Fruit fly (Drosophila melanogaster) whole organism, adult: ENCODE data around the gene bru3.

Experiments
- CG11617 ChIP-seq: fragments of 200-800 bp; sonication (Bioruptor generic); optimal IDR thresholded peaks from 2 replicates; lab custom pipeline; 2017; ENCODE audit warnings: mild to moderate bottlenecking, missing biosample characterization, missing genetic modification reagents, missing genetic modification characterization
- CG12768 ChIP-seq: fragments of 200-800 bp; sonication (Bioruptor generic); optimal IDR thresholded peaks from 2 replicates; lab custom pipeline; 2017; ENCODE audit warnings: missing biosample characterization, missing genetic modification characterization, mild to moderate bottlenecking, moderate library complexity, missing genetic modification reagents
- CG14711 ChIP-seq: fragments of 200-800 bp; sonication (Bioruptor generic); optimal IDR thresholded peaks from 2 replicates; lab custom pipeline; 2018; ENCODE audit warnings: missing biosample characterization, mild to moderate bottlenecking, missing genetic modification characterization, moderate library complexity
- CG1620 ChIP-seq: fragments of 200-800 bp; sonication (Bioruptor generic); optimal IDR thresholded peaks from 2 replicates; lab custom pipeline; 2016; ENCODE audit warnings: missing biosample characterization, missing genetic modification characterization
- CG33017 ChIP-seq: fragments of 200-800 bp; sonication (Bioruptor generic); optimal IDR thresholded peaks from 2 replicates; lab custom pipeline; 2018; ENCODE audit warnings: missing biosample characterization, mild to moderate bottlenecking, missing genetic modification characterization, moderate library complexity
- CG5204 ChIP-seq: fragments of 200-800 bp; sonication (Bioruptor generic); optimal IDR thresholded peaks from 2 replicates; lab custom pipeline; 2016; ENCODE audit warnings: missing biosample characterization, missing genetic modification characterization
- CG7045 ChIP-seq: fragments of 200-800 bp; sonication (Bioruptor generic); optimal IDR thresholded peaks from 2 replicates; lab custom pipeline; 2017; ENCODE audit warnings: missing biosample characterization, mild to moderate bottlenecking, missing genetic modification characterization
- CG7101 ChIP-seq: fragments of 200-800 bp; sonication (Bioruptor generic); optimal IDR thresholded peaks from 2 replicates; lab custom pipeline; 2018; ENCODE audit warnings: missing biosample characterization, mild to moderate bottlenecking, missing genetic modification characterization, moderate library complexity
- Clk ChIP-seq: fragments of 200-800 bp; sonication (Bioruptor generic); optimal IDR thresholded peaks from 2 replicates; lab custom pipeline; 2017; ENCODE audit warnings: missing biosample characterization, missing genetic modification characterization
- Crg-1 ChIP-seq: fragments of 200-800 bp; sonication (Bioruptor generic); optimal IDR thresholded peaks from 2 replicates; lab custom pipeline; 2016; ENCODE audit warnings: missing biosample characterization, missing genetic modification characterization
- Hr96 ChIP-seq: fragments of 200-800 bp; sonication (Bioruptor generic); optimal IDR thresholded peaks from 2 replicates; lab custom pipeline; 2016; ENCODE audit warnings: missing biosample characterization, missing genetic modification characterization
- Mnt ChIP-seq: fragments of 200-800 bp; sonication (Bioruptor generic); optimal IDR thresholded peaks from 2 replicates; lab custom pipeline; 2016; ENCODE audit warnings: missing biosample characterization, mild to moderate bottlenecking, missing genetic modification characterization
- bab1 ChIP-seq: fragments of 200-800 bp; sonication (Bioruptor generic); optimal IDR thresholded peaks from 3 replicates; lab custom pipeline; 2019; ENCODE audit warnings: missing biosample characterization, mild to moderate bottlenecking, missing genetic modification characterization, moderate library complexity
- cic ChIP-seq: fragments of 200-800 bp; sonication (Bioruptor generic); optimal IDR thresholded peaks from 2 replicates; lab custom pipeline; 2017; ENCODE audit warnings: missing biosample characterization, mild to moderate bottlenecking, missing genetic modification characterization, moderate library complexity
- cnc ChIP-seq, 2 experiments: fragments of >200 bp; optimal IDR thresholded peaks; 2 replicates each; lab custom pipeline; 2017
- kay ChIP-seq: fragments of 200-800 bp; sonication (Bioruptor generic); peaks from one replicate; lab custom pipeline; 2016; ENCODE audit warnings: missing biosample characterization, missing genetic modification characterization, borderline replicate concordance
- ovo ChIP-seq: fragments of 200-800 bp; sonication (Bioruptor generic); optimal IDR thresholded peaks from 2 replicates; lab custom pipeline; 2016; ENCODE audit warnings: missing biosample characterization, missing genetic modification characterization
- pad ChIP-seq: fragments of 200-800 bp; sonication (Bioruptor generic); optimal IDR thresholded peaks from 3 replicates; lab custom pipeline; 2017; ENCODE audit warnings: missing biosample characterization, missing genetic modification characterization, mild to moderate bottlenecking, moderate library complexity, missing genetic modification reagents
- tj ChIP-seq: fragments of 200-800 bp; sonication (Bioruptor generic); optimal IDR thresholded peaks from 3 replicates; lab custom pipeline; 2017; ENCODE audit warnings: missing biosample characterization, mild to moderate bottlenecking, missing genetic modification characterization, moderate library complexity
- toe ChIP-seq: fragments of 200-800 bp; sonication (Bioruptor generic); optimal IDR thresholded peaks from 2 replicates; lab custom pipeline; 2016; ENCODE audit warnings: missing biosample characterization, missing genetic modification characterization

bru3 gene

dm6 chr3L:13480241-13480627 is 323.0 kb downstream of the bru3 start:
- TF ChIP-seq Crg-1 (GFP tag; lab: Kevin White, UChicago) (no peak), Clk (GFP tag; lab: Kevin White, UChicago) (no peak), CG33017 (tag; lab: Kevin White, UChicago) (no peak), CG7045 (no peak), CG1620 (GFP tag; lab: Kevin White, UChicago) (no peak), cic (GFP tag; lab: Kevin White, UChicago) (peak; percentile 94), CG5204 (GFP tag; lab: Kevin White, UChicago) (no peak), CG14711 (tag; lab: Kevin White, UChicago) (no peak), Hr96 (GFP tag; lab: Kevin White, UChicago) (peak; percentile 21), CG12768 (no peak), CG7101 (tag; lab: Kevin White, UChicago) (peak; percentile 21), kay (GFP tag; lab: Kevin White, UChicago) (no peak), Mnt (GFP tag; lab: Kevin White, UChicago) (peak; percentile 37), tj (GFP tag; lab: Kevin White, UChicago) (no peak), bab1 (peak; percentile 19), CG11617 (GFP tag; lab: Kevin White, UChicago) (peak; percentile 7), toe (GFP tag; lab: Kevin White, UChicago) (no peak)

- peak; percentile 60 for TF ChIP-seq Hr96 (GFP tag; lab: Kevin White, UChicago)
- TF ChIP-seq cnc (optimal IDR thresholded peaks at IDR 0.05; lab: Kevin White, UChicago): no peak
- peak; percentile 12 for TF ChIP-seq CG14711 (tag; lab: Kevin White, UChicago)
- TF ChIP-seq Clk (GFP tag; lab: Kevin White, UChicago): no peak
- TF ChIP-seq pad: peak; percentile 7
- no peak for TF ChIP-seq tj (GFP tag; lab: Kevin White, UChicago)
- TF ChIP-seq cic (GFP tag; lab: Kevin White, UChicago): no peak
- peak; percentile 61 for TF ChIP-seq toe (GFP tag; lab: Kevin White, UChicago)
- peak; percentile 13 for TF ChIP-seq CG7101 (tag; lab: Kevin White, UChicago)
- TF ChIP-seq CG33017 (tag; lab: Kevin White, UChicago): peak; percentile 56
- TF ChIP-seq CG1620 (GFP tag; lab: Kevin White, UChicago): no peak
- no peak for TF ChIP-seq bab1
- TF ChIP-seq CG11617 (GFP tag; lab: Kevin White, UChicago): peak; percentile 67
- TF ChIP-seq CG12768: peak; percentile 69
- no peak for TF ChIP-seq kay (GFP tag; lab: Kevin White, UChicago)
- TF ChIP-seq Mnt (GFP tag; lab: Kevin White, UChicago): no peak
- TF ChIP-seq CG5204 (GFP tag; lab: Kevin White, UChicago): peak; percentile 80
- peak; percentile 76 for TF ChIP-seq CG7045
- TF ChIP-seq ovo: no peak
- TF ChIP-seq Crg-1 (GFP tag; lab: Kevin White, UChicago): no peak
Measured at dm6 chr3L:13479609-13480240, 323.5 kb downstream of the bru3 start.

dm6 chr3L:13479204-13479600 is 324.0 kb downstream of the bru3 start:
- TF ChIP-seq CG33017 (tag; lab: Kevin White, UChicago) (no peak), CG12768 (peak; percentile 8)

dm6 chr3L:13478339-13479203 is 324.6 kb downstream of the bru3 start:
- TF ChIP-seq ovo (no peak), Crg-1 (GFP tag; lab: Kevin White, UChicago) (no peak), CG11617 (GFP tag; lab: Kevin White, UChicago) (no peak), cnc (optimal IDR thresholded peaks at IDR 0.05; lab: Kevin White, UChicago) (peak in 1 of 2 experiments; percentile 71)

dm6 chr3L:13477453-13478184 is 325.6 kb downstream of the bru3 start, which contains the start of gene stv:
Gene stv (plus strand): TSS chr3L:13477541.
- TF ChIP-seq CG5204 (GFP tag; lab: Kevin White, UChicago) (no peak), CG33017 (tag; lab: Kevin White, UChicago) (peak; percentile 18)
